Fruit fly (Drosophila melanogaster) whole organism, embryonic: ENCODE measurements around the gene cert.
A peak's percentile ranks its signal among the peaks of the same experiment; 100 is the strongest.

Experiments used
- Antp ChIP-seq: fragments of 200-800 bp; sonication (Bioruptor generic); optimal IDR thresholded peaks from 3 replicates; lab custom pipeline; 2016; ENCODE audit warnings: missing biosample characterization, missing genetic modification characterization
- B-H2 ChIP-seq: fragments of 200-800 bp; sonication (Bioruptor generic); optimal IDR thresholded peaks from 2 replicates; lab custom pipeline; 2018; ENCODE audit warnings: missing biosample characterization, mild to moderate bottlenecking, missing genetic modification characterization
- C15 ChIP-seq: fragments of 200-800 bp; sonication (Bioruptor generic); IDR thresholded peaks from 3 replicates; pipeline ENCODE4 v1.3.6; 2022; ENCODE audit warnings: missing biosample characterization, missing genetic modification characterization
- CG11504 ChIP-seq: fragments of 200-800 bp; sonication (Bioruptor generic); optimal IDR thresholded peaks from 3 replicates; lab custom pipeline; 2019; ENCODE audit warnings: missing biosample characterization, mild to moderate bottlenecking, missing genetic modification characterization, moderate library complexity
- CG13894 ChIP-seq: fragments of 200-800 bp; sonication (Bioruptor generic); optimal IDR thresholded peaks from 3 replicates; lab custom pipeline; 2018; ENCODE audit warnings: missing biosample characterization, mild to moderate bottlenecking, missing genetic modification characterization, moderate library complexity
- CG17385 ChIP-seq: fragments of 200-800 bp; sonication (Bioruptor generic); optimal IDR thresholded peaks from 3 replicates; lab custom pipeline; 2018; ENCODE audit warnings: missing biosample characterization, mild to moderate bottlenecking, missing genetic modification characterization
- CG1792 ChIP-seq: fragments of 200-800 bp; sonication (Bioruptor generic); optimal IDR thresholded peaks from 2 replicates; lab custom pipeline; 2016; ENCODE audit warnings: missing biosample characterization, missing genetic modification characterization
- CG18011 ChIP-seq: fragments of 200-800 bp; sonication (Bioruptor generic); optimal IDR thresholded peaks from 2 replicates; lab custom pipeline; 2017; ENCODE audit warnings: missing biosample characterization, missing genetic modification characterization, mild to moderate bottlenecking, moderate library complexity, missing genotype
- CG18262 ChIP-seq: fragments of 200-800 bp; optimal IDR thresholded peaks from 3 replicates; lab custom pipeline; 2019; ENCODE audit warnings: missing biosample characterization, mild to moderate bottlenecking, missing genetic modification characterization, moderate library complexity
- CG2129 ChIP-seq: fragments of 200-800 bp; sonication (Bioruptor generic); IDR thresholded peaks from 2 replicates; pipeline ENCODE4 v1.3.6; 2022; ENCODE audit warnings: missing biosample characterization, missing genetic modification characterization; ENCODE audit not compliant: partially characterized antibody
- CG31224 ChIP-seq: fragments of 200-800 bp; sonication (Bioruptor generic); IDR thresholded peaks from 2 replicates; pipeline ENCODE4 v1.3.6; 2022; ENCODE audit warnings: missing biosample characterization, missing genetic modification characterization
- CG31388 ChIP-seq: fragments of 200-800 bp; sonication (Bioruptor generic); optimal IDR thresholded peaks from 2 replicates; lab custom pipeline; 2016; ENCODE audit warnings: missing biosample characterization, missing genetic modification characterization
- CG4282 ChIP-seq: fragments of 200-800 bp; sonication (Bioruptor generic); optimal IDR thresholded peaks from 2 replicates; lab custom pipeline; 2016; ENCODE audit warnings: missing biosample characterization, missing genetic modification characterization
- CG4328 ChIP-seq: fragments of 200-800 bp; sonication (Bioruptor generic); optimal IDR thresholded peaks from 3 replicates; lab custom pipeline; 2017; ENCODE audit warnings: missing biosample characterization, missing genetic modification reagents, missing genetic modification characterization
- CG5245 ChIP-seq: fragments of 200-800 bp; sonication (Bioruptor generic); optimal IDR thresholded peaks from 3 replicates; lab custom pipeline; 2016; ENCODE audit warnings: missing biosample characterization, missing genetic modification characterization
- CG6254 ChIP-seq: fragments of 200-800 bp; sonication (Bioruptor generic); optimal IDR thresholded peaks from 3 replicates; lab custom pipeline; 2017; ENCODE audit warnings: mild to moderate bottlenecking, missing biosample characterization, missing genetic modification reagents, missing genetic modification characterization
- CG6813 ChIP-seq: fragments of 200-800 bp; sonication (Bioruptor generic); optimal IDR thresholded peaks from 2 replicates; lab custom pipeline; 2017; ENCODE audit warnings: missing biosample characterization, missing genetic modification characterization, mild to moderate bottlenecking, moderate library complexity, missing genetic modification reagents
- CG7556 ChIP-seq: fragments of 200-800 bp; sonication (Bioruptor generic); optimal IDR thresholded peaks from 2 replicates; lab custom pipeline; 2017; ENCODE audit warnings: missing biosample characterization, mild to moderate bottlenecking, missing genetic modification characterization
- CG8944 ChIP-seq: fragments of 200-800 bp; sonication (Bioruptor generic); optimal IDR thresholded peaks from 3 replicates; lab custom pipeline; 2016; ENCODE audit warnings: missing biosample characterization, missing genetic modification characterization
- D ChIP-seq, 2 experiments: fragments of 200-800 bp in 1 of 2; fragments of >200 bp in 1 of 2; sonication (Bioruptor generic) in 1 of 2; optimal IDR thresholded peaks; 2 replicates in 1 of 2; 3 replicates in 1 of 2; lab custom pipeline; 2017; ENCODE audit warnings: mild to moderate bottlenecking in 1 of 2, missing biosample characterization in 1 of 2, missing genetic modification characterization in 1 of 2, missing genetic modification reagents in 1 of 2
- Dip3 ChIP-seq: fragments of 200-800 bp; sonication (Bioruptor generic); optimal IDR thresholded peaks from 3 replicates; lab custom pipeline; 2016; ENCODE audit warnings: missing biosample characterization, missing genetic modification characterization
- ERR ChIP-seq: fragments of 200-800 bp; sonication (Bioruptor generic); optimal IDR thresholded peaks from 2 replicates; lab custom pipeline; 2016; ENCODE audit warnings: missing biosample characterization, missing genetic modification characterization
- GATAe ChIP-seq: fragments of 200-800 bp; sonication (Bioruptor generic); conservative IDR thresholded peaks from 2 replicates; pipeline ENCODE4 v1.3.6; 2022; ENCODE audit warnings: missing biosample characterization, missing genetic modification characterization
- H2.0 ChIP-seq: fragments of 200-800 bp; sonication (Bioruptor generic); IDR thresholded peaks from 2 replicates; pipeline ENCODE4 v1.3.6; 2022; ENCODE audit warnings: missing biosample characterization, missing genetic modification characterization
- HLH4C ChIP-seq: fragments of 200-800 bp; sonication (Bioruptor generic); IDR thresholded peaks from 3 replicates; pipeline ENCODE4 v1.3.6; 2022; ENCODE audit warnings: missing biosample characterization, missing genetic modification characterization; ENCODE audit not compliant: partially characterized antibody
- NFAT ChIP-seq: fragments of 200-800 bp; sonication (Bioruptor generic); IDR thresholded peaks from 2 replicates; pipeline ENCODE4 v1.3.6; 2022; ENCODE audit warnings: missing biosample characterization, missing genetic modification characterization
- Oli ChIP-seq: fragments of 200-800 bp; sonication (Bioruptor generic); optimal IDR thresholded peaks from 2 replicates; lab custom pipeline; 2018; ENCODE audit warnings: missing biosample characterization, mild to moderate bottlenecking, missing genetic modification characterization, moderate library complexity
- Stat92E ChIP-seq, 3 experiments: fragments of >200 bp in 2 of 3; fragments of 200-800 bp in 1 of 3; sonication (Bioruptor generic) in 1 of 3; optimal IDR thresholded peaks; 2 replicates each; lab custom pipeline; 2017 to 2019; ENCODE audit warnings: missing biosample characterization in 3 of 3, missing genetic modification characterization in 3 of 3, mild to moderate bottlenecking in 1 of 3, moderate library complexity in 1 of 3
- Xbp1 ChIP-seq: fragments of 200-800 bp; sonication (Bioruptor generic); optimal IDR thresholded peaks from 3 replicates; lab custom pipeline; 2016; ENCODE audit warnings: missing biosample characterization, mild to moderate bottlenecking, missing genetic modification characterization
- br ChIP-seq: fragments of >200 bp; optimal IDR thresholded peaks from 2 replicates; lab custom pipeline; 2017
- cas ChIP-seq: fragments of 200-800 bp; sonication (Bioruptor generic); IDR thresholded peaks from 2 replicates; pipeline ENCODE4 v1.3.6; 2022; ENCODE audit warnings: missing biosample characterization, missing genetic modification characterization
- caup ChIP-seq: fragments of 200-800 bp; sonication (Bioruptor generic); optimal IDR thresholded peaks from 3 replicates; lab custom pipeline; 2017; ENCODE audit warnings: missing biosample characterization, mild to moderate bottlenecking, missing genetic modification characterization, moderate library complexity; ENCODE audit not compliant: severe bottlenecking
- ftz-f1 ChIP-seq: fragments of 200-800 bp; sonication (Bioruptor generic); optimal IDR thresholded peaks from 2 replicates; lab custom pipeline; 2016; ENCODE audit warnings: missing biosample characterization, missing genetic modification characterization
- inv ChIP-seq: fragments of 200-800 bp; sonication (Bioruptor generic); IDR thresholded peaks from 2 replicates; pipeline ENCODE4 v1.3.6; 2022; ENCODE audit warnings: missing biosample characterization, missing genetic modification characterization; ENCODE audit not compliant: partially characterized antibody
- lilli ChIP-seq: fragments of 200-800 bp; sonication (Bioruptor generic); optimal IDR thresholded peaks from 3 replicates; lab custom pipeline; 2016; ENCODE audit warnings: missing biosample characterization, missing genetic modification characterization
- nau ChIP-seq: fragments of 200-800 bp; sonication (Bioruptor generic); optimal IDR thresholded peaks from 3 replicates; lab custom pipeline; 2017; ENCODE audit warnings: missing biosample characterization, mild to moderate bottlenecking, missing genetic modification characterization, missing genetic modification reagents
- prd ChIP-seq, 3 experiments: fragments of >200 bp in 2 of 3; fragments of 200-800 bp in 1 of 3; sonication (Bioruptor generic) in 1 of 3; optimal IDR thresholded peaks in 2 of 3; IDR thresholded peaks in 1 of 3; 2 replicates in 2 of 3; 3 replicates in 1 of 3; pipeline versions ENCODE4 v1.3.6 to Lab custom; 2017 to 2022; ENCODE audit warnings: missing biosample characterization in 1 of 3, missing genetic modification characterization in 1 of 3
- ranshi ChIP-seq: fragments of 200-800 bp; sonication (Bioruptor generic); IDR thresholded peaks from 2 replicates; pipeline ENCODE4 v1.3.6; 2022; ENCODE audit warnings: missing biosample characterization, missing genetic modification characterization
- sd ChIP-seq: fragments of 200-800 bp; sonication (Bioruptor generic); optimal IDR thresholded peaks from 3 replicates; lab custom pipeline; 2018; ENCODE audit warnings: missing biosample characterization, mild to moderate bottlenecking, missing genetic modification characterization, moderate library complexity
- so ChIP-seq: fragments of 200-800 bp; sonication (Bioruptor generic); IDR thresholded peaks from 3 replicates; pipeline ENCODE4 v1.3.6; 2022; ENCODE audit warnings: missing biosample characterization, missing genetic modification characterization
- sqz ChIP-seq: fragments of 200-800 bp; sonication (Bioruptor generic); optimal IDR thresholded peaks from 3 replicates; lab custom pipeline; 2018; ENCODE audit warnings: missing biosample characterization, mild to moderate bottlenecking, missing genetic modification characterization
- tap ChIP-seq: fragments of 200-800 bp; optimal IDR thresholded peaks from 3 replicates; lab custom pipeline; 2019; ENCODE audit warnings: missing biosample characterization, mild to moderate bottlenecking, missing genetic modification characterization, moderate library complexity
- toy ChIP-seq: fragments of 200-800 bp; sonication (Bioruptor generic); IDR thresholded peaks from 2 replicates; pipeline ENCODE4 v1.3.6; 2022; ENCODE audit warnings: missing biosample characterization, missing genetic modification characterization
- trem ChIP-seq: fragments of 200-800 bp; optimal IDR thresholded peaks from 3 replicates; lab custom pipeline; 2019; ENCODE audit warnings: missing biosample characterization, mild to moderate bottlenecking, missing genetic modification characterization, moderate library complexity
- tup ChIP-seq: fragments of 200-800 bp; sonication (Bioruptor generic); optimal IDR thresholded peaks from 2 replicates; lab custom pipeline; 2016; ENCODE audit warnings: missing biosample characterization, mild to moderate bottlenecking, missing genetic modification characterization, moderate library complexity
- wor ChIP-seq: fragments of 200-800 bp; sonication (Bioruptor generic); IDR thresholded peaks from 2 replicates; pipeline ENCODE4 v1.3.6; 2022; ENCODE audit warnings: missing biosample characterization, missing genetic modification characterization

The cert gene

dm6 chr3L:8299224-8300130 lies 9.8 kb upstream of the cert start, which contains the start of the genes Arl5 and CG13671 (continued):
- TF ChIP-seq HLH4C (peak; percentile 70), Oli (peak; percentile 46), nau (GFP tag; lab: Kevin White, UChicago) (peak; percentile 25), ranshi (GFP tag; lab: Robert Waterston, UW) (peak; percentile 82; the same call in 1 of the 2 replicates), CG31388 (GFP tag; lab: Kevin White, UChicago) (peak; percentile 70), Xbp1 (GFP tag; lab: Kevin White, UChicago) (peak; percentile 89), inv (GFP tag; lab: Robert Waterston, UW) (peak; percentile 63), GATAe (peak; percentile 66), H2.0 (GFP tag; lab: Robert Waterston, UW) (peak; percentile 76), caup (GFP tag; lab: Kevin White, UChicago) (peak; percentile 74), CG4282 (GFP tag; lab: Kevin White, UChicago) (peak; percentile 46), C15 (GFP tag; lab: Robert Waterston, UW) (peak; percentile 64; the same call in 1 of the 3 replicates), Antp (GFP tag; lab: Kevin White, UChicago) (peak; percentile 61), CG7556 (GFP tag; lab: Kevin White, UChicago) (peak; percentile 75), CG6254 (no peak), B-H2 (peak; percentile 37), tup (GFP tag; lab: Kevin White, UChicago) (peak; percentile 68), CG18262 (tag; lab: Kevin White, UChicago) (peak; percentile 76), prd (optimal IDR thresholded peaks at IDR 0.05; lab: Kevin White, UChicago) (no peak), prd (GFP tag; IDR thresholded peaks at IDR 0.05; lab: Robert Waterston, UW) (peak; percentile 91), CG4328 (peak; percentile 27), lilli (GFP tag; lab: Kevin White, UChicago) (peak; percentile 85), tap (tag; lab: Kevin White, UChicago) (no peak), ftz-f1 (GFP tag; lab: Kevin White, UChicago) (peak; percentile 74), CG6813 (GFP tag; lab: Kevin White, UChicago) (peak; percentile 21), D (optimal IDR thresholded peaks at IDR 0.05; lab: Kevin White, UChicago) (no peak), D (GFP tag; optimal IDR thresholded peaks at IDR 0.05; lab: Kevin White, UChicago) (peak; percentile 65), NFAT (GFP tag; lab: Robert Waterston, UW) (peak; percentile 54; the same call in 1 of the 2 replicates), trem (tag; lab: Kevin White, UChicago) (peak; percentile 80), wor (GFP tag; lab: Robert Waterston, UW) (peak; percentile 44; the same call in 1 of the 2 replicates), CG13894 (no peak), CG2129 (GFP tag; lab: Robert Waterston, UW) (peak; percentile 52), CG8944 (peak; percentile 39), CG18011 (peak; percentile 72), cas (GFP tag; lab: Robert Waterston, UW) (0 out of 2 replicates have a peak, but pooled peaks have one; percentile 55), CG17385 (peak; percentile 65), CG1792 (GFP tag; lab: Kevin White, UChicago) (peak; percentile 54), Stat92E (GFP tag; optimal IDR thresholded peaks at IDR 0.05; lab: Kevin White, UChicago) (peak in 1 of 3 experiments; percentile 10), Dip3 (GFP tag; lab: Kevin White, UChicago) (peak; percentile 79), CG11504 (tag; lab: Kevin White, UChicago) (no peak), sqz (GFP tag; lab: Kevin White, UChicago) (no peak), sd (no peak), br (lab: Kevin White, UChicago) (no peak), toy (GFP tag; lab: Robert Waterston, UW) (no peak), CG31224 (peak; percentile 66), so (GFP tag; lab: Robert Waterston, UW) (peak; percentile 59; the same call in 1 of the 3 replicates), CG5245 (GFP tag; lab: Kevin White, UChicago) (peak; percentile 76), ERR (GFP tag; lab: Kevin White, UChicago) (peak; percentile 13)
